Worm (Caenorhabditis elegans) whole organism, young adult: ENCODE results near the gene F09C8.1.

ENCODE experiments used
- K12H6.12 ChIP-seq: fragments of 200-800 bp; sonication (Bioruptor generic); optimal IDR thresholded peaks from 2 replicates; lab custom pipeline; 2018; ENCODE audit warnings: mild to moderate bottlenecking, missing genetic modification characterization, missing compliant biosample characterization
- Y79H2A.3 ChIP-seq: fragments of 200-800 bp; sonication (Bioruptor generic); conservative IDR thresholded peaks from 2 replicates; pipeline ENCODE4 v1.3.6; 2022; ENCODE audit warnings: missing genetic modification reagents, missing genetic modification characterization, missing compliant biosample characterization
- attf-5 ChIP-seq: fragments of 200-800 bp; sonication (Bioruptor generic); optimal IDR thresholded peaks from 2 replicates; lab custom pipeline; 2018; ENCODE audit warnings: mild to moderate bottlenecking, missing genetic modification characterization, missing compliant biosample characterization
- attf-6 ChIP-seq: fragments of 200-800 bp; sonication (Bioruptor generic); IDR thresholded peaks from 2 replicates; pipeline ENCODE4 v1.3.6; 2022; ENCODE audit warnings: missing genetic modification reagents, missing genetic modification characterization, missing compliant biosample characterization
- ccch-3 ChIP-seq: fragments of 200-800 bp; sonication (Bioruptor generic); optimal IDR thresholded peaks from 2 replicates; lab custom pipeline; 2018; ENCODE audit warnings: mild to moderate bottlenecking, missing genetic modification characterization, missing compliant biosample characterization
- dpl-1 ChIP-seq: fragments of 150-350 bp; optimal IDR thresholded peaks from 2 replicates; lab custom pipeline; 2014; ENCODE audit warnings: missing biosample characterization, missing genetic modification reagents, missing genetic modification characterization
- ets-4 ChIP-seq: fragments of 200-800 bp; sonication (Bioruptor generic); optimal IDR thresholded peaks from 2 replicates; lab custom pipeline; 2018; ENCODE audit warnings: mild to moderate bottlenecking, missing genetic modification characterization, missing compliant biosample characterization
- nhr-27 ChIP-seq: fragments of 200-800 bp; sonication (Bioruptor generic); optimal IDR thresholded peaks from 2 replicates; lab custom pipeline; 2018; ENCODE audit warnings: mild to moderate bottlenecking, missing genetic modification characterization, moderate library complexity, missing compliant biosample characterization
- xnd-1 ChIP-seq: sonication (generic microtip); optimal IDR thresholded peaks from 2 replicates; lab custom pipeline; 2016; ENCODE audit warnings: missing genotype, missing genetic modification reagents, missing genetic modification characterization, missing compliant biosample characterization

DNA sequence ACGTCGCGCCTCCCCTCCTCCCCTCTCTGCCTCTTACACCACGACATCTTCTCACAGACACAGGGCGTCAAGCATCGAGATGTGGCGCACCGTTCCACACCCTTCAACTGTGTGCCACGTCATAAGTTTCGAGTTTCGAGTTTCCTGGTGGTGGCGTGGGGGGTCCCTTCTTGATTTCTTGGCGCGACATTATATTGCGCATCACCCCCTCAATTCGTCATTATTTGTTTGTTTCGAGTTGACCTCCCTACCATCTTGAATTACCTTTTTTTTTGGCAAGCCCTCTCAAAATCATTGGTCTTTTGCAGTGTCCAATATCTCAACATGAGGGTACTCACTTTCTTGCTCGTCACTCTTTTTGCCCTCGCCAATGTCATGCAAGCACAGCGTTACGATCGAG is 20.7 kb upstream of the F09C8.1 start, which contains the start of gene nlp-67:
- no peak for TF ChIP-seq attf-5 (GFP tag; lab: Kevin White, UChicago)
- TF ChIP-seq xnd-1 (tag; lab: Kevin White, UChicago), result no peak
- no peak for TF ChIP-seq nhr-27 (tag; lab: Kevin White, UChicago)
- TF ChIP-seq attf-6 (GFP tag; lab: Robert Waterston, UW), result no peak
- no peak for TF ChIP-seq dpl-1 (GFP tag; lab: Kevin White, UChicago)
- no peak for TF ChIP-seq ets-4 (GFP tag; lab: Kevin White, UChicago)
- TF ChIP-seq ccch-3 (GFP tag; lab: Kevin White, UChicago), result no peak
- TF ChIP-seq K12H6.12 (tag; lab: Kevin White, UChicago), result no peak
- no peak for TF ChIP-seq Y79H2A.3 (GFP tag; lab: Robert Waterston, UW)
